Worm (Caenorhabditis elegans) whole organism, L4 larva: ENCODE results near the gene jmjd-3.1.
A peak's percentile ranks its signal among the peaks of the same experiment; 100 is the strongest.

Source experiments
- F44E2.7 ChIP-seq: fragments of 200-800 bp; sonication (Bioruptor generic); IDR thresholded peaks from 2 replicates; pipeline ENCODE4 v2.1.2; 2022; ENCODE audit warnings: missing genetic modification characterization, missing compliant biosample characterization
- F49E8.2 ChIP-seq: sonication (generic microtip); optimal IDR thresholded peaks from 2 replicates; lab custom pipeline; 2016; ENCODE audit warnings: missing compliant biosample characterization, mild to moderate bottlenecking, missing genetic modification characterization, borderline replicate concordance
- T20F7.1 ChIP-seq: fragments of 200-800 bp; sonication (Bioruptor generic); optimal IDR thresholded peaks from 2 replicates; lab custom pipeline; 2018; ENCODE audit warnings: mild to moderate bottlenecking, missing genetic modification characterization, missing compliant biosample characterization
- T26A8.4 ChIP-seq: fragments of 200-800 bp; sonication (Bioruptor generic); IDR thresholded peaks from 2 replicates; pipeline ENCODE4 v1.3.6; 2022; ENCODE audit warnings: missing genetic modification characterization, missing compliant biosample characterization
- Y105C5A.15 ChIP-seq: fragments of 200-800 bp; sonication (Bioruptor generic); IDR thresholded peaks from 2 replicates; pipeline ENCODE4 v1.3.6; 2022; ENCODE audit warnings: missing genetic modification characterization, missing compliant biosample characterization
- aha-1 ChIP-seq: fragments of 150-350 bp; peaks from one replicate; lab custom pipeline; 2014; ENCODE audit warnings: missing biosample characterization, missing genetic modification characterization
- aly-2 ChIP-seq: sonication (generic microtip); optimal IDR thresholded peaks from 2 replicates; lab custom pipeline; 2018; ENCODE audit warnings: missing biosample characterization, missing genetic modification characterization
- ama-1 ChIP-seq: fragments of 150-350 bp; optimal IDR thresholded peaks from 2 replicates; lab custom pipeline; 2014; ENCODE audit warnings: inconsistent platforms, mixed read lengths
- ceh-28 ChIP-seq: fragments of 150-350 bp; optimal IDR thresholded peaks from 2 replicates; lab custom pipeline; 2014; ENCODE audit warnings: missing biosample characterization, missing genetic modification reagents, missing genetic modification characterization
- ceh-44 ChIP-seq: fragments of 200-800 bp; sonication (Bioruptor generic); IDR thresholded peaks from 2 replicates; pipeline ENCODE4 v1.3.6; 2022; ENCODE audit warnings: missing genetic modification reagents, missing genetic modification characterization, missing compliant biosample characterization
- ceh-62 ChIP-seq: sonication (generic microtip); optimal IDR thresholded peaks from 2 replicates; lab custom pipeline; 2017; ENCODE audit warnings: missing biosample characterization, missing genetic modification characterization
- ces-1 ChIP-seq: fragments of 150-350 bp; sonication (generic microtip); optimal IDR thresholded peaks from 4 replicates; lab custom pipeline; 2014; ENCODE audit warnings: missing biosample characterization, missing genetic modification reagents, missing genetic modification characterization
- cey-2 ChIP-seq: sonication (generic microtip); optimal IDR thresholded peaks from 3 replicates; lab custom pipeline; 2017; ENCODE audit warnings: missing genetic modification characterization, mild to moderate bottlenecking, missing compliant biosample characterization, antibody characterized with exemption, borderline replicate concordance; ENCODE audit not compliant: insufficient read depth
- daf-12 ChIP-seq: fragments of 150-350 bp; optimal IDR thresholded peaks from 2 replicates; lab custom pipeline; 2014; ENCODE audit warnings: missing biosample characterization, missing genetic modification reagents, missing genetic modification characterization
- daf-8 ChIP-seq: fragments of 200-800 bp; sonication (Bioruptor generic); IDR thresholded peaks from 2 replicates; pipeline ENCODE4 v1.3.6; 2022; ENCODE audit warnings: missing genetic modification characterization, missing compliant biosample characterization
- dmd-6 ChIP-seq: fragments of 200-800 bp; sonication (Bioruptor generic); IDR thresholded peaks from 2 replicates; pipeline ENCODE4 v1.3.6; 2022; ENCODE audit warnings: missing genetic modification reagents, missing genetic modification characterization, missing compliant biosample characterization
- dmd-8 ChIP-seq: fragments of 200-800 bp; sonication (Bioruptor generic); IDR thresholded peaks from 2 replicates; pipeline ENCODE4 v1.3.6; 2022; ENCODE audit warnings: missing genetic modification characterization, missing compliant biosample characterization
- dmd-9 ChIP-seq: fragments of 200-800 bp; sonication (Bioruptor generic); IDR thresholded peaks from 2 replicates; pipeline ENCODE4 v1.3.6; 2022; ENCODE audit warnings: missing genetic modification reagents, missing genetic modification characterization, missing compliant biosample characterization
- dpl-1 ChIP-seq: fragments of 150-350 bp; optimal IDR thresholded peaks from 2 replicates; lab custom pipeline; 2014; ENCODE audit warnings: missing biosample characterization, missing genetic modification reagents, missing genetic modification characterization
- duxl-1 ChIP-seq: sonication (generic microtip); optimal IDR thresholded peaks from 2 replicates; lab custom pipeline; 2016; ENCODE audit warnings: mild to moderate bottlenecking, missing genetic modification characterization, moderate library complexity, missing compliant biosample characterization; ENCODE audit not compliant: poor library complexity
- dve-1 ChIP-seq: sonication (generic microtip); optimal IDR thresholded peaks from 2 replicates; lab custom pipeline; 2017; ENCODE audit warnings: antibody characterized with exemption, mild to moderate bottlenecking, missing genetic modification characterization, missing compliant biosample characterization; ENCODE audit not compliant: insufficient read depth
- egl-27 ChIP-seq: sonication (generic microtip); optimal IDR thresholded peaks from 3 replicates; lab custom pipeline; 2017; ENCODE audit warnings: missing biosample characterization, missing genetic modification reagents, missing genetic modification characterization
- fos-1 ChIP-seq: fragments of 150-350 bp; optimal IDR thresholded peaks from 2 replicates; lab custom pipeline; 2014; ENCODE audit warnings: missing biosample characterization, missing genetic modification characterization
- gei-8 ChIP-seq: fragments of 200-800 bp; sonication (Bioruptor generic); optimal IDR thresholded peaks from 2 replicates; lab custom pipeline; 2018; ENCODE audit warnings: mild to moderate bottlenecking, missing genetic modification characterization, missing compliant biosample characterization
- hlh-11 ChIP-seq: fragments of 200-800 bp; sonication (Bioruptor generic); optimal IDR thresholded peaks from 2 replicates; lab custom pipeline; 2018; ENCODE audit warnings: mild to moderate bottlenecking, missing genetic modification characterization, missing compliant biosample characterization
- hmg-1.1 ChIP-seq: fragments of 200-800 bp; sonication (Bioruptor generic); IDR thresholded peaks from 2 replicates; pipeline ENCODE4 v1.3.6; 2022; ENCODE audit warnings: missing genetic modification reagents, missing genetic modification characterization, missing compliant biosample characterization
- jun-1 ChIP-seq: fragments of 150-350 bp; optimal IDR thresholded peaks from 2 replicates; lab custom pipeline; 2014; ENCODE audit warnings: missing biosample characterization, missing genetic modification reagents, missing genetic modification characterization
- lin-1 ChIP-seq: fragments of 200-800 bp; sonication (Bioruptor generic); IDR thresholded peaks from 2 replicates; pipeline ENCODE4 v1.3.6; 2022; ENCODE audit warnings: missing genetic modification reagents, missing genetic modification characterization, missing compliant biosample characterization
- lin-38 ChIP-seq: fragments of 200-800 bp; sonication (Bioruptor generic); IDR thresholded peaks from 2 replicates; pipeline ENCODE4 v1.3.6; 2022; ENCODE audit warnings: missing genetic modification reagents, missing genetic modification characterization, missing compliant biosample characterization
- lin-39 ChIP-seq: fragments of 150-350 bp; optimal IDR thresholded peaks from 2 replicates; lab custom pipeline; 2014; ENCODE audit warnings: missing biosample characterization, missing genetic modification reagents, missing genetic modification characterization
- lsy-2 ChIP-seq, 2 experiments: fragments of 150-350 bp in 1 of 2; sonication (generic microtip) in 1 of 2; optimal IDR thresholded peaks; 2 replicates each; lab custom pipeline; 2014 to 2017; ENCODE audit warnings: missing biosample characterization in 2 of 2, missing genetic modification characterization in 2 of 2
- madf-5 ChIP-seq, 2 experiments: fragments of 200-800 bp; sonication (Bioruptor generic); IDR thresholded peaks; 2 replicates each; pipeline ENCODE4 v1.3.6; 2022; ENCODE audit warnings: missing compliant biosample characterization in 2 of 2, missing genetic modification characterization in 2 of 2
- madf-9 ChIP-seq: fragments of 200-800 bp; sonication (Bioruptor generic); conservative IDR thresholded peaks from 2 replicates; pipeline ENCODE4 v1.3.6; 2022; ENCODE audit warnings: missing genetic modification reagents, missing genetic modification characterization, missing compliant biosample characterization
- mep-1 ChIP-seq: fragments of 150-350 bp; sonication (generic microtip); optimal IDR thresholded peaks from 3 replicates; lab custom pipeline; 2014; ENCODE audit warnings: missing biosample characterization, missing genetic modification characterization
- nhr-102 ChIP-seq: sonication (generic microtip); optimal IDR thresholded peaks from 2 replicates; lab custom pipeline; 2016; ENCODE audit warnings: mild to moderate bottlenecking, missing genetic modification characterization, moderate library complexity, missing compliant biosample characterization
- nhr-25 ChIP-seq: sonication (generic microtip); optimal IDR thresholded peaks from 2 replicates; lab custom pipeline; 2017; ENCODE audit warnings: missing genetic modification characterization, mild to moderate bottlenecking, missing compliant biosample characterization, antibody characterized with exemption, moderate library complexity, borderline replicate concordance; ENCODE audit not compliant: insufficient read depth
- nhr-28 ChIP-seq: fragments of 150-350 bp; optimal IDR thresholded peaks from 2 replicates; lab custom pipeline; 2014; ENCODE audit warnings: missing biosample characterization, missing genetic modification characterization
- nhr-41 ChIP-seq: fragments of 200-800 bp; sonication (Bioruptor generic); IDR thresholded peaks from 2 replicates; pipeline ENCODE4 v1.3.6; 2022; ENCODE audit warnings: missing genetic modification reagents, missing genetic modification characterization, missing compliant biosample characterization
- nhr-77 ChIP-seq: fragments of 150-350 bp; optimal IDR thresholded peaks from 2 replicates; lab custom pipeline; 2014; ENCODE audit warnings: missing biosample characterization, missing genetic modification characterization
- pha-4 ChIP-seq, 2 experiments: fragments of 150-350 bp in 1 of 2; fragments of 200-800 bp in 1 of 2; sonication (Bioruptor generic) in 1 of 2; IDR thresholded peaks in 1 of 2; optimal IDR thresholded peaks in 1 of 2; 2 replicates each; pipeline versions ENCODE4 v1.3.6 to Lab custom; 2014 to 2022; ENCODE audit warnings: missing genetic modification characterization in 2 of 2, missing genetic modification reagents in 2 of 2, missing biosample characterization in 1 of 2, missing compliant biosample characterization in 1 of 2
- skn-1 ChIP-seq: fragments of 150-350 bp; optimal IDR thresholded peaks from 2 replicates; lab custom pipeline; 2014; ENCODE audit warnings: missing biosample characterization, missing genetic modification characterization
- snpc-1.2 ChIP-seq: fragments of 200-800 bp; sonication (Bioruptor generic); IDR thresholded peaks from 2 replicates; pipeline ENCODE4 v1.3.6; 2022; ENCODE audit warnings: missing genetic modification reagents, missing genetic modification characterization, missing compliant biosample characterization
- snpc-4 ChIP-seq: fragments of 150-350 bp; optimal IDR thresholded peaks from 2 replicates; lab custom pipeline; 2014; ENCODE audit warnings: missing biosample characterization, missing genetic modification characterization
- tag-97 ChIP-seq: fragments of 200-800 bp; sonication (Bioruptor generic); IDR thresholded peaks from 2 replicates; pipeline ENCODE4 v1.3.6; 2022; ENCODE audit warnings: missing genetic modification characterization, missing compliant biosample characterization
- vab-7 ChIP-seq: fragments of 200-800 bp; sonication (Bioruptor generic); IDR thresholded peaks from 2 replicates; pipeline ENCODE4 v1.3.6; 2022; ENCODE audit warnings: missing genetic modification reagents, missing genetic modification characterization, missing compliant biosample characterization
- zag-1 ChIP-seq: fragments of 150-350 bp; optimal IDR thresholded peaks from 2 replicates; lab custom pipeline; 2014; ENCODE audit warnings: missing biosample characterization, missing genetic modification characterization
- zfp-2 ChIP-seq: sonication (generic microtip); optimal IDR thresholded peaks from 2 replicates; lab custom pipeline; 2016; ENCODE audit warnings: mild to moderate bottlenecking, missing genetic modification characterization, missing compliant biosample characterization
- zfp-3 ChIP-seq: fragments of 200-800 bp; sonication (Bioruptor generic); conservative IDR thresholded peaks from 2 replicates; pipeline ENCODE4 v1.3.6; 2022; ENCODE audit warnings: missing genetic modification reagents, missing genetic modification characterization, missing compliant biosample characterization
- zip-11 ChIP-seq: fragments of 200-800 bp; sonication (Bioruptor generic); IDR thresholded peaks from 2 replicates; pipeline ENCODE4 v1.3.6; 2022; ENCODE audit warnings: missing genetic modification characterization, missing compliant biosample characterization
- ztf-11 ChIP-seq: fragments of 150-350 bp; optimal IDR thresholded peaks from 2 replicates; lab custom pipeline; 2014; ENCODE audit warnings: missing biosample characterization, missing genetic modification characterization
- ztf-7 ChIP-seq: fragments of 150-350 bp; optimal IDR thresholded peaks from 2 replicates; lab custom pipeline; 2014; ENCODE audit warnings: missing biosample characterization, missing genetic modification characterization

The jmjd-3.1 gene

ce11 chrX:8545971-8546442 lies 24.8 kb upstream of the jmjd-3.1 start, which contains the start of gene sdha-1 (continued):
- TF ChIP-seq ceh-62 (tag; lab: Kevin White, UChicago) (no peak), cey-2 (tag; lab: Kevin White, UChicago) (no peak), madf-9 (GFP tag; lab: Robert Waterston, UW) (no peak), dmd-8 (no peak), ceh-28 (tag; lab: Kevin White, UChicago) (no peak), ces-1 (no peak), madf-5 (GFP tag; IDR thresholded peaks at IDR 0.05; lab: Robert Waterston, UW) (no peak), nhr-28 (tag; lab: Kevin White, UChicago) (peak; percentile 87), daf-12 (no peak), pha-4 (GFP tag; IDR thresholded peaks at IDR 0.05; lab: Robert Waterston, UW) (peak; percentile 50; the same call in 1 of the 2 replicates), pha-4 (tag; optimal IDR thresholded peaks at IDR 0.05; lab: Kevin White, UChicago) (peak; percentile 44), lin-39 (no peak), F44E2.7 (GFP tag; lab: Robert Waterston, UW) (no peak), zip-11 (GFP tag; lab: Robert Waterston, UW) (no peak), lsy-2 (tag; optimal IDR thresholded peaks at IDR 0.05; lab: Kevin White, UChicago) (peak; percentile 62 to 91), nhr-25 (tag; lab: Kevin White, UChicago) (peak; percentile 3), tag-97 (GFP tag; lab: Robert Waterston, UW) (no peak), hmg-1.1 (GFP tag; lab: Robert Waterston, UW) (peak; percentile 82), ztf-11 (tag; lab: Kevin White, UChicago) (no peak), zfp-2 (tag; lab: Kevin White, UChicago) (no peak), snpc-1.2 (GFP tag; lab: Robert Waterston, UW) (no peak), aly-2 (tag; lab: Kevin White, UChicago) (no peak), T26A8.4 (GFP tag; lab: Robert Waterston, UW) (peak; percentile 71), zfp-3 (no peak; the same call in 1 of the 2 replicates), T20F7.1 (peak; percentile 69), dpl-1 (GFP tag; lab: Kevin White, UChicago) (peak; percentile 80), ama-1 (peak; percentile 66), duxl-1 (tag; lab: Kevin White, UChicago) (peak; percentile 66), skn-1 (tag; lab: Kevin White, UChicago) (peak; percentile 36), dve-1 (tag; lab: Kevin White, UChicago) (peak; percentile 98), vab-7 (GFP tag; lab: Robert Waterston, UW) (no peak), dmd-9 (GFP tag; lab: Robert Waterston, UW) (no peak), F49E8.2 (tag; lab: Kevin White, UChicago) (no peak), nhr-77 (tag; lab: Kevin White, UChicago) (peak; percentile 86), nhr-102 (tag; lab: Kevin White, UChicago) (peak; percentile 72), nhr-41 (GFP tag; lab: Robert Waterston, UW) (peak; percentile 32; the same call in 1 of the 2 replicates), hlh-11 (tag; lab: Kevin White, UChicago) (peak; percentile 96), snpc-4 (no peak), dmd-6 (GFP tag; lab: Robert Waterston, UW) (peak; percentile 88), zag-1 (tag; lab: Kevin White, UChicago) (no peak), ztf-7 (tag; lab: Kevin White, UChicago) (peak; percentile 70), fos-1 (no peak), ceh-44 (GFP tag; lab: Robert Waterston, UW) (no peak), jun-1 (peak; percentile 52), lin-1 (GFP tag; lab: Robert Waterston, UW) (no peak), lin-38 (GFP tag; lab: Robert Waterston, UW) (peak; percentile 75), Y105C5A.15 (no peak), egl-27 (no peak), gei-8 (GFP tag; lab: Kevin White, UChicago) (no peak), mep-1 (peak; percentile 97), daf-8 (GFP tag; lab: Robert Waterston, UW) (no peak), aha-1 (peak; percentile 100)
